Worm (Caenorhabditis elegans) whole organism, L4/young adult: ENCODE measurements around the gene wrt-4.

Experiments
- W03F9.2 ChIP-seq: fragments of 150-350 bp; optimal IDR thresholded peaks from 2 replicates; lab custom pipeline; 2014; ENCODE audit warnings: missing biosample characterization, missing genetic modification characterization
- dao-5 ChIP-seq: sonication (generic microtip); optimal IDR thresholded peaks from 2 replicates; lab custom pipeline; 2016; ENCODE audit warnings: missing genotype, missing genetic modification characterization, moderate library complexity, missing compliant biosample characterization
- him-1 ChIP-seq: sonication (generic microtip); optimal IDR thresholded peaks from 2 replicates; lab custom pipeline; 2016; ENCODE audit warnings: missing genotype, missing genetic modification reagents, missing genetic modification characterization, missing compliant biosample characterization

DNA sequence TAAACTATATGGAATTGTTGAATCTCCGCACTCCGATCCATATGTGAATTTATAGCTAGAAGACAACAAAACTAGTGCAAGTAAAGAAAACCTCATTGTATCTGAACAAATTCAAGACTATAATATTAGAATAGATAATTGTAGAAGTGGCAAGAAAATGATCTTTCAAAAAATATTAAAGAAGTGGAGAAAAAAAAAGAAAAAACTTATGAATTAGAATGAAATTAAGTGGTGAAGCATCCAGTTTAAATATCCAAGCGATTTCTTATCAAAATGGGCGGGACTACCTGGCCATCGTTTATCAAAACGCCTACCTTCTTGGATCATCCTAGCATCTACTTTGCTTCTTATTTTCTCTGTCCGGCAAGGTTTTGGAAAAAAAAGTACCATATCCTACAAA, at the start of gene wrt-4:
- TF ChIP-seq him-1 (tag; lab: Kevin White, UChicago) = no peak
- TF ChIP-seq W03F9.2 = no peak
- no peak for TF ChIP-seq dao-5 (tag; lab: Kevin White, UChicago)
